Worm (Caenorhabditis elegans): ENCODE results near the gene F54C9.11.

ce11 chrII:8616155-8616554 is 31.3 kb upstream of the F54C9.11 start:
- no peak for TF ChIP-seq dao-5 (tag; optimal IDR thresholded peaks at IDR 0.05)
- no peak for TF ChIP-seq him-1 (tag; optimal IDR thresholded peaks at IDR 0.05)
- TF ChIP-seq W03F9.2 (tag; optimal IDR thresholded peaks at IDR 0.05) = no peak
